Worm (Caenorhabditis elegans): Measurements from ENCODE around the gene rps-9.

The rps-9 gene

ce11 chrII:11149866-11150685 is 23.9 kb upstream of the rps-9 start:
- no peak for TF ChIP-seq alr-1 (tag; optimal IDR thresholded peaks at IDR 0.05)
- TF ChIP-seq fos-1 (tag; optimal IDR thresholded peaks at IDR 0.05), result peak; percentile 4
- peak; percentile 8 for TF ChIP-seq lin-13 (GFP tag; optimal IDR thresholded peaks at IDR 0.05)
- TF ChIP-seq blmp-1 (tag; optimal IDR thresholded peaks at IDR 0.05; ENCODE audit: insufficient read depth), result no peak
- TF ChIP-seq sma-9 (GFP tag; optimal IDR thresholded peaks at IDR 0.05), result peak; percentile 45
- no peak for TF ChIP-seq sma-9 (tag; optimal IDR thresholded peaks at IDR 0.05)
- peak; percentile 26 for TF ChIP-seq nhr-129 (tag; optimal IDR thresholded peaks at IDR 0.05)
- TF ChIP-seq gmeb-1 (tag; optimal IDR thresholded peaks at IDR 0.05), result peak; percentile 40

DNA sequence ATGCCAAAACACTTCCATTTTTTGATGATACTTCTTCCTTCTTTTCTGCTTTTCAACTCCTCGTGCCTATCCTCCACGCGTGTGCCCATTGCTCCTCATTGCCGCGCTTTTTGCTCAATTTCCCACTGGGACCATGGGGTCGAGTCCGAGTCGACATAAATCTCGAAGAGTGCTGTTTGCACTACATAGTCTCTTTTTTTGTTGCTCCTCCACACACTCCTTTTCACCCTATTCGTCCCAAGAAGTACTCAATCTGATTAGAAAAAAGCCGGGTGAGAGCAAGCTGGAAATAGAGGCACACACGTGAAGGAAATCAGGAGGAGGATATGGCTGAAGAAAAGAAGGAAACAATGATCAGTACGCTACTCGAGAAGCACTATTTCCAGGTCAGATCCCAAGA is 16.4 kb upstream of the rps-9 start, which contains the start of gene arrd-6:
TSS of gene arrd-6 (plus strand) at position 169 of the 400 bp plus-strand sequence.
- no peak for TF ChIP-seq snpc-4 (tag; optimal IDR thresholded peaks at IDR 0.05)
- peak; percentile 10 for TF ChIP-seq nhr-129 (tag; optimal IDR thresholded peaks at IDR 0.05)
- TF ChIP-seq nhr-23 (tag; optimal IDR thresholded peaks at IDR 0.05), result no peak
- TF ChIP-seq egl-27 (tag; optimal IDR thresholded peaks at IDR 0.05), result no peak

- TF ChIP-seq ama-1 (optimal IDR thresholded peaks at IDR 0.05) (no peak), C34F6.9 (tag; optimal IDR thresholded peaks at IDR 0.05) (no peak), lsy-2 (tag; optimal IDR thresholded peaks at IDR 0.05) (no peak), sem-4 (tag; optimal IDR thresholded peaks at IDR 0.05) (no peak), mab-5 (tag; optimal IDR thresholded peaks at IDR 0.05) (no peak), aly-2 (tag; optimal IDR thresholded peaks at IDR 0.05) (no peak), ceh-82 (tag; optimal IDR thresholded peaks at IDR 0.05) (no peak), mbf-1 (tag; optimal IDR thresholded peaks at IDR 0.05) (no peak)
Measured at ce11 chrII:11140140-11140539, 14.0 kb upstream of the rps-9 start, which contains the start of gene F40F8.4. TSS of gene F40F8.4 (minus strand) at chrII:11140240.

DNA sequence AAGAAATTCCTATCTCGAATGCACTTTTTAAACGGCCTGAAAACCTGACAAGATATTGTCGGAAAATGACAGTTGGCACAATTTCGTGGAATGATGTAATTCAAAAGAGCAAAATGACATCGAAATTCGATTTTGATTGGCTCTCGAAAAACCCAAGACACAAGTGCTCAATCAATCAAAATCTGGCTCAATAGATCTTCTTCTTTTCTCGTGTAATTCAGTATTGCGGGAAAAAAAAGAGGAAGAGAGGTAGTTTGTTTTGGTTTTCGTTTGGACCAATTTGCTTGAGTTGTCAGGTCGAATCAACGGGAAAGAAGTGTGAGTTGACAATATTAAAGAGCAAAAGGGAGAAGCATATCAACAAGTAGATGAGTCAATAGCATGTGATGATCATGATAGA is 9.6 kb upstream of the rps-9 start:
- no peak for TF ChIP-seq crh-2 (tag; optimal IDR thresholded peaks at IDR 0.05)
- no peak for TF ChIP-seq mab-5 (tag; optimal IDR thresholded peaks at IDR 0.05)
- TF ChIP-seq lsy-2 (tag; optimal IDR thresholded peaks at IDR 0.05), result peak in 1 of 2 experiments; percentile 39
- TF ChIP-seq mbf-1 (tag; optimal IDR thresholded peaks at IDR 0.05), result no peak
- TF ChIP-seq lin-13 (GFP tag; optimal IDR thresholded peaks at IDR 0.05), result no peak
- no peak for TF ChIP-seq ceh-16 (tag; optimal IDR thresholded peaks at IDR 0.05)
- TF ChIP-seq F13H6.1 (tag; optimal IDR thresholded peaks at IDR 0.05), result peak; percentile 11
- no peak for TF ChIP-seq ceh-82 (tag; optimal IDR thresholded peaks at IDR 0.05)
- TF ChIP-seq aly-2 (tag; optimal IDR thresholded peaks at IDR 0.05), result no peak
- no peak for TF ChIP-seq elt-3 (tag; optimal IDR thresholded peaks at IDR 0.05)
- no peak for TF ChIP-seq ZK546.5 (tag; optimal IDR thresholded peaks at IDR 0.05)
- TF ChIP-seq ama-1 (optimal IDR thresholded peaks at IDR 0.05), result no peak
- TF ChIP-seq unc-39 (tag; optimal IDR thresholded peaks at IDR 0.05), result no peak
- TF ChIP-seq snpc-4 (tag; optimal IDR thresholded peaks at IDR 0.05), result no peak
- TF ChIP-seq nhr-12 (tag; optimal IDR thresholded peaks at IDR 0.05), result no peak
- TF ChIP-seq nhr-129 (tag; optimal IDR thresholded peaks at IDR 0.05), result peak; percentile 88
- TF ChIP-seq alr-1 (tag; optimal IDR thresholded peaks at IDR 0.05), result no peak

DNA sequence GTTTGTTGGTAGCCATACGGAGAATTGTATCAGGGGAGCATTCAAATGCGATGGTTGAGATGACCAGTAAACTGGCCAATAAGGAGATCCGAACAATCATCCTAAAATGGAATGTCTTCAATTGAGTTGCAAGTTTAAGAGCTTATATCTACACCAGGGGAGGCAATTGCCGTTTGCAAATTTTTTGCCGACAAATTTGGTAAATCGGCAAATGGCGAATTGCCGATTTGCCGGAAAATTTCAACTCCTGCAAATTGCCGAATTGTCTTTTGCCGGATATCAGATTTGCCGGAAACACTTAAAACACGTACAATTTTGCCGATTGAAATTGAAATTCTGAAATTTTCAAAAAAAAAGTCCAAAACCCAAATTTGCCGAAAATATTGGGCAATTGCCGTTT is 8.7 kb upstream of the rps-9 start, which contains the start of gene F40F8.5:
TSS of gene F40F8.5 (minus strand) at position 101 of the 400 bp plus-strand sequence.
- TF ChIP-seq sma-9 (GFP tag; optimal IDR thresholded peaks at IDR 0.05) (no peak), sma-9 (tag; optimal IDR thresholded peaks at IDR 0.05) (no peak), nhr-6 (tag; optimal IDR thresholded peaks at IDR 0.05) (no peak), nhr-23 (tag; optimal IDR thresholded peaks at IDR 0.05) (no peak), ztf-11 (tag; optimal IDR thresholded peaks at IDR 0.05) (no peak), elt-1 (tag; optimal IDR thresholded peaks at IDR 0.05) (no peak), fos-1 (tag; optimal IDR thresholded peaks at IDR 0.05) (no peak), alr-1 (tag; optimal IDR thresholded peaks at IDR 0.05) (no peak), unc-55 (GFP tag; optimal IDR thresholded peaks at IDR 0.05) (no peak), unc-62 (GFP tag; optimal IDR thresholded peaks at IDR 0.05) (no peak), elt-3 (tag; optimal IDR thresholded peaks at IDR 0.05) (no peak), sem-4 (tag; optimal IDR thresholded peaks at IDR 0.05) (no peak), zag-1 (tag; optimal IDR thresholded peaks at IDR 0.05) (no peak), F13H6.1 (tag; optimal IDR thresholded peaks at IDR 0.05) (no peak), nhr-10 (tag; optimal IDR thresholded peaks at IDR 0.05) (no peak), Y55F3AM.14 (GFP tag; optimal IDR thresholded peaks at IDR 0.05) (no peak), ama-1 (optimal IDR thresholded peaks at IDR 0.05) (no peak), blmp-1 (tag; optimal IDR thresholded peaks at IDR 0.05; ENCODE audit: insufficient read depth) (no peak), ceh-16 (tag; optimal IDR thresholded peaks at IDR 0.05) (no peak)

Measured in whole organism, L2 larva.